Worm (Caenorhabditis elegans): ENCODE measurements around the gene C06B8.7.

ce11 chrV:15519845-15520244 lies 21.3 kb downstream of the C06B8.7 start:
- no peak for TF ChIP-seq scrt-1 (GFP tag; IDR thresholded peaks at IDR 0.05)
- TF ChIP-seq F13C5.2 (tag; optimal IDR thresholded peaks at IDR 0.05), result no peak
- TF ChIP-seq tra-4 (tag; optimal IDR thresholded peaks at IDR 0.05), result no peak
- no peak for TF ChIP-seq tbx-37 (GFP tag; conservative IDR thresholded peaks at IDR 0.05)
- no peak for TF ChIP-seq ama-1 (optimal IDR thresholded peaks at IDR 0.05)
- TF ChIP-seq ceh-36 (tag; optimal IDR thresholded peaks at IDR 0.05), result no peak
- TF ChIP-seq flt-1 (GFP tag; IDR thresholded peaks at IDR 0.05), result no peak
- no peak for TF ChIP-seq sea-1 (GFP tag; conservative IDR thresholded peaks at IDR 0.05)
- no peak for TF ChIP-seq ceh-13 (GFP tag; optimal IDR thresholded peaks at IDR 0.05)
